Fruit fly (Drosophila melanogaster) whole organism, pupa: ENCODE measurements around the gene TBC1D5.

ENCODE experiments used
- CG10348 ChIP-seq: fragments of 200-800 bp; sonication (Bioruptor generic); IDR thresholded peaks from 2 replicates; pipeline ENCODE4 v1.3.6; 2022; ENCODE audit warnings: missing biosample characterization, missing genetic modification characterization
- CG12605 ChIP-seq: fragments of 200-800 bp; sonication (Bioruptor generic); IDR thresholded peaks from 2 replicates; pipeline ENCODE4 v1.3.6; 2022; ENCODE audit warnings: missing biosample characterization, missing genetic modification characterization
- CG13204 ChIP-seq: fragments of 200-800 bp; sonication (Bioruptor generic); optimal IDR thresholded peaks from 2 replicates; lab custom pipeline; 2018; ENCODE audit warnings: missing biosample characterization, mild to moderate bottlenecking, missing genetic modification characterization, moderate library complexity
- CG14655 ChIP-seq: fragments of 200-800 bp; sonication (Bioruptor generic); optimal IDR thresholded peaks from 3 replicates; lab custom pipeline; 2017; ENCODE audit warnings: mild to moderate bottlenecking, missing biosample characterization, missing genetic modification reagents, missing genetic modification characterization
- CG15710 ChIP-seq: fragments of 200-800 bp; sonication (Bioruptor generic); optimal IDR thresholded peaks from 2 replicates; lab custom pipeline; 2018; ENCODE audit warnings: missing biosample characterization, mild to moderate bottlenecking, missing genetic modification characterization, moderate library complexity
- CG17806 ChIP-seq: fragments of 200-800 bp; sonication (Bioruptor generic); optimal IDR thresholded peaks from 2 replicates; lab custom pipeline; 2018; ENCODE audit warnings: missing biosample characterization, mild to moderate bottlenecking, missing genetic modification characterization, moderate library complexity
- CG32121 ChIP-seq: fragments of 200-800 bp; sonication (Bioruptor generic); IDR thresholded peaks from 2 replicates; pipeline ENCODE4 v1.3.6; 2022; ENCODE audit warnings: missing biosample characterization, missing genetic modification characterization
- CG34367 ChIP-seq: fragments of 200-800 bp; sonication (Bioruptor generic); optimal IDR thresholded peaks from 2 replicates; lab custom pipeline; 2018; ENCODE audit warnings: missing biosample characterization, mild to moderate bottlenecking, missing genetic modification characterization
- CG4496 ChIP-seq: fragments of 200-800 bp; sonication (Bioruptor generic); IDR thresholded peaks from 3 replicates; pipeline ENCODE4 v1.3.6; 2022; ENCODE audit warnings: missing biosample characterization, missing genetic modification characterization
- CG8159 ChIP-seq: fragments of 200-800 bp; sonication (Bioruptor generic); optimal IDR thresholded peaks from 3 replicates; lab custom pipeline; 2018; ENCODE audit warnings: missing biosample characterization, mild to moderate bottlenecking, missing genetic modification characterization, moderate library complexity
- CG8301 ChIP-seq: fragments of 200-800 bp; sonication (Bioruptor generic); optimal IDR thresholded peaks from 2 replicates; lab custom pipeline; 2018; ENCODE audit warnings: missing biosample characterization, mild to moderate bottlenecking, missing genetic modification characterization
- CG9948 ChIP-seq: fragments of 200-800 bp; sonication (Bioruptor generic); optimal IDR thresholded peaks from 2 replicates; lab custom pipeline; 2018; ENCODE audit warnings: missing biosample characterization, mild to moderate bottlenecking, missing genetic modification characterization, moderate library complexity
- EcR ChIP-seq: fragments of 200-800 bp; sonication (Bioruptor generic); optimal IDR thresholded peaks from 3 replicates; lab custom pipeline; 2019; ENCODE audit warnings: missing biosample characterization, missing genetic modification characterization, mild to moderate bottlenecking, moderate library complexity, missing genetic modification reagents
- Ets98B ChIP-seq: fragments of 200-800 bp; sonication (Bioruptor generic); IDR thresholded peaks from 2 replicates; pipeline ENCODE4 v1.3.6; 2022; ENCODE audit warnings: missing biosample characterization, missing genetic modification characterization
- Pif1A ChIP-seq: fragments of 200-800 bp; sonication (Bioruptor generic); optimal IDR thresholded peaks from 3 replicates; lab custom pipeline; 2016; ENCODE audit warnings: missing biosample characterization, missing genetic modification characterization
- Pif1B ChIP-seq: fragments of 200-800 bp; sonication (Bioruptor generic); optimal IDR thresholded peaks from 3 replicates; lab custom pipeline; 2016; ENCODE audit warnings: missing biosample characterization, missing genetic modification characterization
- Snoo ChIP-seq: fragments of 200-800 bp; sonication (Bioruptor generic); optimal IDR thresholded peaks from 3 replicates; lab custom pipeline; 2017; ENCODE audit warnings: missing biosample characterization, mild to moderate bottlenecking, missing genetic modification characterization, inconsistent platforms
- fd96Ca ChIP-seq: fragments of 200-800 bp; sonication (Bioruptor generic); IDR thresholded peaks from 3 replicates; pipeline ENCODE4 v1.3.6; 2022; ENCODE audit warnings: missing biosample characterization, missing genetic modification characterization
- rn ChIP-seq: fragments of 200-800 bp; sonication (Bioruptor generic); IDR thresholded peaks from 2 replicates; pipeline ENCODE4 v1.3.6; 2022; ENCODE audit warnings: missing biosample characterization, missing genetic modification characterization

Gene TBC1D5

dm6 chr3R:13257110-13257509 lies 14.7 kb downstream of the TBC1D5 start:
- TF ChIP-seq Ets98B (no peak), Pif1B (GFP tag; lab: Kevin White, UChicago) (no peak), Pif1A (GFP tag; lab: Kevin White, UChicago) (peak; percentile 26), CG14655 (GFP tag; lab: Kevin White, UChicago) (peak; percentile 27), CG15710 (tag; lab: Kevin White, UChicago) (no peak), rn (no peak), CG8301 (no peak), Snoo (tag; lab: Kevin White, UChicago) (no peak)

- TF ChIP-seq rn (no peak), CG14655 (GFP tag; lab: Kevin White, UChicago) (no peak), fd96Ca (GFP tag; lab: Robert Waterston, UW) (0 out of 3 replicates have a peak, but pooled peaks have one; percentile 10), CG12605 (GFP tag; lab: Robert Waterston, UW) (no peak), CG34367 (tag; lab: Kevin White, UChicago) (no peak), EcR (GFP tag; lab: Kevin White, UChicago) (no peak)
Measured at dm6 chr3R:13241726-13242125, 30.1 kb downstream of the TBC1D5 start.

dm6 chr3R:13231184-13231583 lies 40.6 kb downstream of the TBC1D5 start:
- TF ChIP-seq CG32121 (GFP tag; lab: Robert Waterston, UW) (no peak), fd96Ca (GFP tag; lab: Robert Waterston, UW) (no peak), CG17806 (tag; lab: Kevin White, UChicago) (no peak), CG12605 (GFP tag; lab: Robert Waterston, UW) (no peak), CG9948 (tag; lab: Kevin White, UChicago) (no peak), Ets98B (no peak), CG8301 (no peak), CG15710 (tag; lab: Kevin White, UChicago) (no peak), EcR (GFP tag; lab: Kevin White, UChicago) (no peak), rn (no peak), Pif1B (GFP tag; lab: Kevin White, UChicago) (no peak), CG10348 (GFP tag; lab: Robert Waterston, UW) (no peak), Snoo (tag; lab: Kevin White, UChicago) (no peak), CG13204 (GFP tag; lab: Kevin White, UChicago) (no peak)

dm6 chr3R:13221820-13222219 lies 50.0 kb downstream of the TBC1D5 start:
- TF ChIP-seq CG8159, result no peak
- TF ChIP-seq EcR (GFP tag; lab: Kevin White, UChicago), result no peak
- no peak for TF ChIP-seq CG12605 (GFP tag; lab: Robert Waterston, UW)
- no peak for TF ChIP-seq Snoo (tag; lab: Kevin White, UChicago)
- TF ChIP-seq CG10348 (GFP tag; lab: Robert Waterston, UW), result no peak
- no peak for TF ChIP-seq CG4496 (GFP tag; lab: Robert Waterston, UW)
- TF ChIP-seq CG13204 (GFP tag; lab: Kevin White, UChicago), result no peak
- no peak for TF ChIP-seq CG14655 (GFP tag; lab: Kevin White, UChicago)
- TF ChIP-seq fd96Ca (GFP tag; lab: Robert Waterston, UW), result no peak

dm6 chr3R:13220478-13220877 lies 51.3 kb downstream of the TBC1D5 start, which contains the start of gene CG8476:
Gene CG8476, minus strand, starts transcription at chr3R:13220578.
- TF ChIP-seq CG4496 (GFP tag; lab: Robert Waterston, UW) (no peak), CG32121 (GFP tag; lab: Robert Waterston, UW) (no peak)
